Comparison of ENCODE assay signal across 1 fruit fly cellular context in the genomic region with DNA sequence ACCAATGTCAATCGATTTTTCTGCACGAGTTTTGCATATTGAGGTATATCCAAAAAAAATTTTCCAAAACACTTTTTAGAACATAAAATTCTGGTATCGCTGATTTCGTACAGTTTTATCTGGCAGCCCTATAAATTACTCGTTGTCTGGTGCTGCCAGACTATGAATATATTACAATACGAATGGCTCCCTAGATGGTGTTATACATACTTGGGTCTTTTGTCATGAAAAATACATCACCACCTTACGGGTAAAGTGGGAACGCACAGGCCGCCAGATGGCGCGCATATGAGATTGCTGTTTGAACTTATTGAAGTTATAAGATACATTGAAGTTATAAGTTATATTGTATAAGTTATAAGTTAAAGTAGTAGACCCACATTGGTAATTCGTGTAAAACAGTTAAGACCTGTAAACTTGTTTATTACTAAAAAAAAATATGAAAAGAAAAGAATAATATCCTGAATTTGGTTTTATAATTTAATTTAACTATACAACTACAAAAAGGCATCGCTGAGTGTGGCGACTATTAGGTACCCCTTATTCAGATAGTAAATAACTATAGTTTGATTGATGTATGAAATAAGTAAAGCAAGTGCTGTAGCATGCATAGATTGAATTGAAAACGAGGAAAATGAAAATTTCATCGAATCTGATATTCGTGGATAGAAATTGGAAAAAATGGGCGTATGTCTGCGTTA.
A peak's percentile ranks its signal among the peaks of the same experiment; 100 is the strongest.
TF ChIP-seq lines count a peak whose summit lies in the region.

No protein-coding gene starts in this region.

TF ChIP-seq in whole organism, embryonic, 481 proteins besides CTCF, POLR2A, EP300 and RAD21 (continued from another document and continues in another):
- TF ChIP-seq jigr1 (GFP tag; IDR thresholded peaks at IDR 0.05; lab: Robert Waterston, UW) (no peak), pum (GFP tag; optimal IDR thresholded peaks at IDR 0.05; lab: Kevin White, UChicago) (peak; percentile 50), Usf (GFP tag; optimal IDR thresholded peaks at IDR 0.05; lab: Kevin White, UChicago) (peak; percentile 15), CG10321 (GFP tag; IDR thresholded peaks at IDR 0.05; lab: Robert Waterston, UW) (no peak), Dip3 (GFP tag; optimal IDR thresholded peaks at IDR 0.05; lab: Kevin White, UChicago) (no peak), CG13296 (GFP tag; optimal IDR thresholded peaks at IDR 0.05; lab: Kevin White, UChicago) (no peak), CG12659 (GFP tag; optimal IDR thresholded peaks at IDR 0.05; lab: Kevin White, UChicago) (peak; percentile 59), CG13424 (tag; optimal IDR thresholded peaks at IDR 0.05; lab: Kevin White, UChicago) (peak; percentile 46), CG14965 (GFP tag; optimal IDR thresholded peaks at IDR 0.05; lab: Kevin White, UChicago; ENCODE audit: borderline replicate concordance) (peak; percentile 8), Gsc (GFP tag; IDR thresholded peaks at IDR 0.05; lab: Robert Waterston, UW) (no peak), Eip74EF (GFP tag; optimal IDR thresholded peaks at IDR 0.05; lab: Kevin White, UChicago) (no peak), Trl (optimal IDR thresholded peaks at IDR 0.05; lab: Kevin White, UChicago) (no peak), Trl (GFP tag; optimal IDR thresholded peaks at IDR 0.05; lab: Kevin White, UChicago) (peak; percentile 57), gce (GFP tag; IDR thresholded peaks at IDR 0.05; lab: Robert Waterston, UW) (no peak), CG4854 (GFP tag; optimal IDR thresholded peaks at IDR 0.05; lab: Kevin White, UChicago) (peak; percentile 29), CG16815 (GFP tag; optimal IDR thresholded peaks at IDR 0.05; lab: Kevin White, UChicago) (peak; percentile 21), MTF-1 (GFP tag; optimal IDR thresholded peaks at IDR 0.05; lab: Kevin White, UChicago; ENCODE audit: borderline replicate concordance) (peak; percentile 65), CG4424 (GFP tag; optimal IDR thresholded peaks at IDR 0.05; lab: Kevin White, UChicago) (peak; percentile 57), ase (GFP tag; IDR thresholded peaks at IDR 0.05; lab: Robert Waterston, UW) (peak; percentile 77), sima (GFP tag; optimal IDR thresholded peaks at IDR 0.05; lab: Kevin White, UChicago) (no peak), Sry-β (GFP tag; optimal IDR thresholded peaks at IDR 0.05; lab: Kevin White, UChicago) (no peak), CG10565 (GFP tag; optimal IDR thresholded peaks at IDR 0.05; lab: Kevin White, UChicago) (no peak), Hsf (GFP tag; optimal IDR thresholded peaks at IDR 0.05; lab: Kevin White, UChicago) (peak; percentile 82), CG8478 (optimal IDR thresholded peaks at IDR 0.05; lab: Kevin White, UChicago) (peak; percentile 32), B-H1 (GFP tag; IDR thresholded peaks at IDR 0.05; lab: Robert Waterston, UW) (peak; percentile 48; the same call in 2 of the 3 replicates), HLH3B (GFP tag; IDR thresholded peaks at IDR 0.05; lab: Robert Waterston, UW) (peak; percentile 66), zen (tag; optimal IDR thresholded peaks at IDR 0.05; lab: Kevin White, UChicago) (peak; percentile 63), Stat92E (GFP tag; optimal IDR thresholded peaks at IDR 0.05; lab: Kevin White, UChicago) (peak in 1 of 3 experiments; percentile 5), Opbp (GFP tag; IDR thresholded peaks at IDR 0.05; lab: Robert Waterston, UW; ENCODE audit: partially characterized antibody) (peak; percentile 69; the same call in 2 of the 3 replicates), danr (GFP tag; IDR thresholded peaks at IDR 0.05; lab: Robert Waterston, UW) (no peak), CG9797 (GFP tag; optimal IDR thresholded peaks at IDR 0.05; lab: Kevin White, UChicago) (no peak), CG4730 (GFP tag; IDR thresholded peaks at IDR 0.05; lab: Robert Waterston, UW) (peak; percentile 51), gcm2 (GFP tag; optimal IDR thresholded peaks at IDR 0.05; lab: Kevin White, UChicago) (peak; percentile 33), fd64A (GFP tag; optimal IDR thresholded peaks at IDR 0.05; lab: Kevin White, UChicago) (no peak), Nf-YB (GFP tag; optimal IDR thresholded peaks at IDR 0.05; lab: Kevin White, UChicago) (no peak), CG16813 (GFP tag; IDR thresholded peaks at IDR 0.05; lab: Robert Waterston, UW; ENCODE audit: partially characterized antibody) (peak; percentile 43; the same call in 1 of the 3 replicates), slp2 (GFP tag; optimal IDR thresholded peaks at IDR 0.05; lab: Kevin White, UChicago) (peak; percentile 25), btn (GFP tag; optimal IDR thresholded peaks at IDR 0.05; lab: Kevin White, UChicago) (no peak), CG1529 (GFP tag; optimal IDR thresholded peaks at IDR 0.05; lab: Kevin White, UChicago) (no peak), CG7839 (tag; optimal IDR thresholded peaks at IDR 0.05; lab: Kevin White, UChicago) (peak; percentile 68), CG10959 (GFP tag; IDR thresholded peaks at IDR 0.05; lab: Robert Waterston, UW) (peak; percentile 60), Fer2 (tag; optimal IDR thresholded peaks at IDR 0.05; lab: Kevin White, UChicago) (no peak), H2.0 (GFP tag; IDR thresholded peaks at IDR 0.05; lab: Robert Waterston, UW) (peak; percentile 59), pfk (GFP tag; optimal IDR thresholded peaks at IDR 0.05; lab: Kevin White, UChicago) (no peak), Ets97D (GFP tag; optimal IDR thresholded peaks at IDR 0.05; lab: Kevin White, UChicago) (peak; percentile 93), Mrtf (GFP tag; IDR thresholded peaks at IDR 0.05; lab: Robert Waterston, UW) (peak; percentile 55; the same call in 1 of the 3 replicates), ranshi (GFP tag; IDR thresholded peaks at IDR 0.05; lab: Robert Waterston, UW) (peak; percentile 54; the same call in 1 of the 2 replicates), Optix (GFP tag; IDR thresholded peaks at IDR 0.05; lab: Robert Waterston, UW) (peak; percentile 58), CG42726 (GFP tag; IDR thresholded peaks at IDR 0.05; lab: Robert Waterston, UW; ENCODE audit: partially characterized antibody) (peak; percentile 50; the same call in 1 of the 2 replicates), CG6683 (GFP tag; optimal IDR thresholded peaks at IDR 0.05; lab: Kevin White, UChicago) (no peak), CG5953 (GFP tag; IDR thresholded peaks at IDR 0.05; lab: Robert Waterston, UW) (no peak), Fer3 (tag; optimal IDR thresholded peaks at IDR 0.05; lab: Kevin White, UChicago) (peak; percentile 47), dpn (GFP tag; optimal IDR thresholded peaks at IDR 0.05; lab: Kevin White, UChicago) (peak; percentile 72 to 73), CG14667 (GFP tag; IDR thresholded peaks at IDR 0.05; lab: Robert Waterston, UW) (peak; percentile 65), fd3F (GFP tag; optimal IDR thresholded peaks at IDR 0.05; lab: Kevin White, UChicago) (peak; percentile 32), CG7786 (GFP tag; optimal IDR thresholded peaks at IDR 0.05; lab: Kevin White, UChicago) (peak; percentile 14), HLH54F (GFP tag; optimal IDR thresholded peaks at IDR 0.05; lab: Kevin White, UChicago) (peak; percentile 33), slbo (GFP tag; IDR thresholded peaks at IDR 0.05; lab: Robert Waterston, UW) (peak; percentile 88), CG14860 (GFP tag; IDR thresholded peaks at IDR 0.05; lab: Robert Waterston, UW; ENCODE audit: partially characterized antibody) (0 out of 3 replicates have a peak, but pooled peaks have one; percentile 51), CG10274 (GFP tag; optimal IDR thresholded peaks at IDR 0.05; lab: Kevin White, UChicago) (no peak), chinmo (GFP tag; IDR thresholded peaks at IDR 0.05; lab: Robert Waterston, UW; ENCODE audit: partially characterized antibody) (no peak), CG8359 (GFP tag; optimal IDR thresholded peaks at IDR 0.05; lab: Kevin White, UChicago; ENCODE audit: borderline replicate concordance) (no peak), peb (GFP tag; IDR thresholded peaks at IDR 0.05; lab: Robert Waterston, UW) (no peak), E2f1 (GFP tag; IDR thresholded peaks at IDR 0.05; lab: Robert Waterston, UW) (peak; percentile 61), CG7271 (tag; optimal IDR thresholded peaks at IDR 0.05; lab: Kevin White, UChicago) (no peak), CG6175 (GFP tag; IDR thresholded peaks at IDR 0.05; lab: Robert Waterston, UW) (0 out of 3 replicates have a peak, but pooled peaks have one; percentile 22), Nf-YC (tag; optimal IDR thresholded peaks at IDR 0.05; lab: Kevin White, UChicago) (peak; percentile 44), CG1602 (GFP tag; optimal IDR thresholded peaks at IDR 0.05; lab: Kevin White, UChicago) (peak; percentile 58), tgo (GFP tag; IDR thresholded peaks at IDR 0.05; lab: Robert Waterston, UW) (peak; percentile 73), PHDP (tag; optimal IDR thresholded peaks at IDR 0.05; lab: Kevin White, UChicago) (peak; percentile 41), mld (GFP tag; IDR thresholded peaks at IDR 0.05; lab: Robert Waterston, UW; ENCODE audit: partially characterized antibody) (no peak), CG11695 (GFP tag; IDR thresholded peaks at IDR 0.05; lab: Robert Waterston, UW) (no peak), CG11696 (GFP tag; IDR thresholded peaks at IDR 0.05; lab: Robert Waterston, UW) (no peak), CG34224 (GFP tag; IDR thresholded peaks at IDR 0.05; lab: Robert Waterston, UW; ENCODE audit: partially characterized antibody) (peak; percentile 62), emc (GFP tag; optimal IDR thresholded peaks at IDR 0.05; lab: Kevin White, UChicago) (peak; percentile 37), Mes4 (GFP tag; optimal IDR thresholded peaks at IDR 0.05; lab: Kevin White, UChicago) (peak; percentile 34), C15 (GFP tag; IDR thresholded peaks at IDR 0.05; lab: Robert Waterston, UW) (no peak), CG18599 (GFP tag; optimal IDR thresholded peaks at IDR 0.05; lab: Kevin White, UChicago) (no peak), CG10366 (GFP tag; IDR thresholded peaks at IDR 0.05; lab: Robert Waterston, UW) (peak; percentile 66), CG1832 (GFP tag; optimal IDR thresholded peaks at IDR 0.05; lab: Kevin White, UChicago) (no peak), Sin3A (optimal IDR thresholded peaks at IDR 0.05; lab: Kevin White, UChicago) (no peak), Lpt (GFP tag; optimal IDR thresholded peaks at IDR 0.05; lab: Kevin White, UChicago) (no peak), org-1 (GFP tag; optimal IDR thresholded peaks at IDR 0.05; lab: Kevin White, UChicago) (no peak), ab (GFP tag; optimal IDR thresholded peaks at IDR 0.05; lab: Kevin White, UChicago) (peak; percentile 36), Dip2 (GFP tag; IDR thresholded peaks at IDR 0.05; lab: Robert Waterston, UW) (no peak), ftz-f1 (GFP tag; optimal IDR thresholded peaks at IDR 0.05; lab: Kevin White, UChicago) (no peak), Camta (GFP tag; optimal IDR thresholded peaks at IDR 0.05; lab: Kevin White, UChicago) (peak; percentile 35), CG6854 (GFP tag; optimal IDR thresholded peaks at IDR 0.05; lab: Kevin White, UChicago) (no peak), fu2 (GFP tag; optimal IDR thresholded peaks at IDR 0.05; lab: Kevin White, UChicago) (no peak), schlank (tag; optimal IDR thresholded peaks at IDR 0.05; lab: Kevin White, UChicago) (no peak), nau (GFP tag; optimal IDR thresholded peaks at IDR 0.05; lab: Kevin White, UChicago) (no peak), chif (GFP tag; optimal IDR thresholded peaks at IDR 0.05; lab: Kevin White, UChicago) (peak; percentile 10 to 65), Rx (GFP tag; IDR thresholded peaks at IDR 0.05; lab: Robert Waterston, UW) (peak; percentile 66; the same call in 1 of the 2 replicates), CG13624 (GFP tag; optimal IDR thresholded peaks at IDR 0.05; lab: Kevin White, UChicago) (peak; percentile 50), grn (GFP tag; optimal IDR thresholded peaks at IDR 0.05; lab: Kevin White, UChicago) (peak; percentile 82), mirr (GFP tag; optimal IDR thresholded peaks at IDR 0.05; lab: Kevin White, UChicago) (no peak), stc (GFP tag; IDR thresholded peaks at IDR 0.05; lab: Robert Waterston, UW) (no peak), lilli (GFP tag; optimal IDR thresholded peaks at IDR 0.05; lab: Kevin White, UChicago) (peak; percentile 69), rib (GFP tag; IDR thresholded peaks at IDR 0.05; lab: Robert Waterston, UW) (no peak), gfzf (GFP tag; optimal IDR thresholded peaks at IDR 0.05; lab: Kevin White, UChicago) (peak; percentile 30), dm (GFP tag; optimal IDR thresholded peaks at IDR 0.05; lab: Kevin White, UChicago) (peak; percentile 37), dmrt11E (tag; optimal IDR thresholded peaks at IDR 0.05; lab: Kevin White, UChicago) (peak; percentile 10), CG31388 (GFP tag; optimal IDR thresholded peaks at IDR 0.05; lab: Kevin White, UChicago) (peak; percentile 23), bsh (GFP tag; optimal IDR thresholded peaks at IDR 0.05; lab: Kevin White, UChicago) (peak in 1 of 2 experiments; percentile 58), zfh2 (GFP tag; optimal IDR thresholded peaks at IDR 0.05; lab: Kevin White, UChicago) (peak; percentile 19), CG34376 (GFP tag; optimal IDR thresholded peaks at IDR 0.05; lab: Kevin White, UChicago) (no peak), HLH4C (GFP tag; IDR thresholded peaks at IDR 0.05; lab: Robert Waterston, UW; ENCODE audit: partially characterized antibody) (peak; percentile 77), Chrac-16 (GFP tag; optimal IDR thresholded peaks at IDR 0.05; lab: Kevin White, UChicago) (peak; percentile 75), CG15011 (GFP tag; optimal IDR thresholded peaks at IDR 0.05; lab: Kevin White, UChicago) (no peak), CG17186 (GFP tag; optimal IDR thresholded peaks at IDR 0.05; lab: Kevin White, UChicago) (no peak), Dfd (GFP tag; optimal IDR thresholded peaks at IDR 0.05; lab: Kevin White, UChicago) (no peak), cwo (GFP tag; optimal IDR thresholded peaks at IDR 0.05; lab: Kevin White, UChicago) (no peak), psq (GFP tag; optimal IDR thresholded peaks at IDR 0.05; lab: Kevin White, UChicago) (peak; percentile 4), ap (GFP tag; IDR thresholded peaks at IDR 0.05; lab: Robert Waterston, UW) (no peak), CG30431 (GFP tag; optimal IDR thresholded peaks at IDR 0.05; lab: Kevin White, UChicago) (peak; percentile 57), gro (GFP tag; optimal IDR thresholded peaks at IDR 0.05; lab: Kevin White, UChicago) (no peak), HHEX (GFP tag; optimal IDR thresholded peaks at IDR 0.05; lab: Kevin White, UChicago) (peak; percentile 52), NK7.1 (GFP tag; optimal IDR thresholded peaks at IDR 0.05; lab: Kevin White, UChicago) (no peak), CG15601 (tag; optimal IDR thresholded peaks at IDR 0.05; lab: Kevin White, UChicago) (peak; percentile 55), CG2116 (GFP tag; optimal IDR thresholded peaks at IDR 0.05; lab: Kevin White, UChicago) (peak; percentile 66), CG17359 (tag; optimal IDR thresholded peaks at IDR 0.05; lab: Kevin White, UChicago) (peak; percentile 75), salm (tag; optimal IDR thresholded peaks at IDR 0.05; lab: Kevin White, UChicago) (no peak)
